Worm (Caenorhabditis elegans) whole organism, young adult: ENCODE measurements around the gene pals-17.

Experiments
- B0019.2 ChIP-seq: fragments of 200-800 bp; sonication (Bioruptor generic); conservative IDR thresholded peaks from 2 replicates; pipeline ENCODE4 v1.3.6; 2022; ENCODE audit warnings: missing genetic modification reagents, missing genetic modification characterization, missing compliant biosample characterization
- B0035.1 ChIP-seq: sonication (generic microtip); optimal IDR thresholded peaks from 2 replicates; lab custom pipeline; 2016; ENCODE audit warnings: missing genetic modification characterization, mild to moderate bottlenecking, missing compliant biosample characterization, missing genotype, missing genetic modification reagents
- B0336.3 ChIP-seq: fragments of 200-800 bp; sonication (Bioruptor generic); IDR thresholded peaks from 2 replicates; pipeline ENCODE4 v1.3.6; 2022; ENCODE audit warnings: missing genetic modification characterization, missing compliant biosample characterization
- F22D6.2 ChIP-seq: sonication (generic microtip); optimal IDR thresholded peaks from 2 replicates; lab custom pipeline; 2016; ENCODE audit warnings: mild to moderate bottlenecking, missing genetic modification characterization, missing compliant biosample characterization
- F33H1.4 ChIP-seq: fragments of 200-800 bp; sonication (Bioruptor generic); IDR thresholded peaks from 2 replicates; pipeline ENCODE4 v1.3.6; 2022; ENCODE audit warnings: missing genetic modification reagents, missing genetic modification characterization, missing compliant biosample characterization
- F39B2.1 ChIP-seq: fragments of 200-800 bp; sonication (Bioruptor generic); IDR thresholded peaks from 2 replicates; pipeline ENCODE4 v1.3.6; 2022; ENCODE audit warnings: missing genetic modification reagents, missing genetic modification characterization, missing compliant biosample characterization
- F49E8.2 ChIP-seq: sonication (generic microtip); optimal IDR thresholded peaks from 3 replicates; lab custom pipeline; 2017; ENCODE audit warnings: missing genetic modification characterization, mild to moderate bottlenecking, missing compliant biosample characterization, antibody characterized with exemption, moderate library complexity; ENCODE audit not compliant: insufficient read depth
- K11D2.4 ChIP-seq: fragments of 200-800 bp; sonication (Bioruptor generic); IDR thresholded peaks from 2 replicates; pipeline ENCODE4 v1.3.6; 2022; ENCODE audit warnings: missing genetic modification reagents, missing genetic modification characterization, missing compliant biosample characterization
- K12H6.12 ChIP-seq: fragments of 200-800 bp; sonication (Bioruptor generic); optimal IDR thresholded peaks from 2 replicates; lab custom pipeline; 2018; ENCODE audit warnings: mild to moderate bottlenecking, missing genetic modification characterization, missing compliant biosample characterization
- T26A5.8 ChIP-seq: sonication (generic microtip); optimal IDR thresholded peaks from 2 replicates; lab custom pipeline; 2016; ENCODE audit warnings: missing genetic modification characterization, missing compliant biosample characterization
- Y53G8AR.9 ChIP-seq: fragments of 200-800 bp; sonication (Bioruptor generic); conservative IDR thresholded peaks from 2 replicates; pipeline ENCODE4 v1.3.6; 2022; ENCODE audit warnings: missing genetic modification reagents, missing genetic modification characterization, missing compliant biosample characterization
- Y95B8A.8 ChIP-seq: fragments of 200-800 bp; sonication (Bioruptor generic); IDR thresholded peaks from 2 replicates; pipeline ENCODE4 v1.3.6; 2022; ENCODE audit warnings: missing genetic modification reagents, missing genetic modification characterization, missing compliant biosample characterization
- akir-1 ChIP-seq: fragments of 200-800 bp; sonication (Bioruptor generic); optimal IDR thresholded peaks from 2 replicates; lab custom pipeline; 2018; ENCODE audit warnings: mild to moderate bottlenecking, missing genetic modification characterization, moderate library complexity, missing compliant biosample characterization
- ama-1 ChIP-seq, 3 experiments: fragments of 150-350 bp in 1 of 3; sonication (generic microtip) in 2 of 3; optimal IDR thresholded peaks; 2 replicates each; lab custom pipeline; 2014 to 2018; ENCODE audit warnings: missing biosample characterization in 2 of 3, missing genetic modification characterization in 2 of 3, missing genetic modification reagents in 2 of 3
- attf-3 ChIP-seq: fragments of 200-800 bp; sonication (Bioruptor generic); conservative IDR thresholded peaks from 2 replicates; pipeline ENCODE4 v1.3.6; 2022; ENCODE audit warnings: missing genetic modification reagents, missing genetic modification characterization, missing compliant biosample characterization
- bed-1 ChIP-seq: fragments of 200-800 bp; sonication (Bioruptor generic); IDR thresholded peaks from 2 replicates; pipeline ENCODE4 v1.3.6; 2022; ENCODE audit warnings: missing genetic modification reagents, missing genetic modification characterization, missing compliant biosample characterization
- bed-2 ChIP-seq: fragments of 200-800 bp; sonication (Bioruptor generic); IDR thresholded peaks from 2 replicates; pipeline ENCODE4 v1.3.6; 2022; ENCODE audit warnings: missing genetic modification reagents, missing genetic modification characterization, missing compliant biosample characterization
- cebp-1 ChIP-seq, 2 experiments: fragments of 200-800 bp in 1 of 2; sonication (Bioruptor generic) in 1 of 2; sonication (generic microtip) in 1 of 2; IDR thresholded peaks in 1 of 2; optimal IDR thresholded peaks in 1 of 2; 2 replicates each; pipeline versions ENCODE4 v1.3.6 to Lab custom; 2017 to 2022; ENCODE audit warnings: missing compliant biosample characterization in 2 of 2, missing genetic modification characterization in 2 of 2, mild to moderate bottlenecking in 1 of 2, missing genetic modification reagents in 1 of 2, moderate library complexity in 1 of 2
- ceh-40 ChIP-seq: fragments of 200-800 bp; sonication (Bioruptor generic); IDR thresholded peaks from 2 replicates; pipeline ENCODE4 v1.3.6; 2022; ENCODE audit warnings: missing genetic modification characterization, missing compliant biosample characterization
- ceh-91 ChIP-seq: fragments of 200-800 bp; sonication (Bioruptor generic); IDR thresholded peaks from 2 replicates; pipeline ENCODE4 v1.3.6; 2022; ENCODE audit warnings: missing genetic modification reagents, missing genetic modification characterization, missing compliant biosample characterization
- chd-7 ChIP-seq: sonication (generic microtip); optimal IDR thresholded peaks from 2 replicates; lab custom pipeline; 2016; ENCODE audit warnings: mild to moderate bottlenecking, missing genetic modification characterization, moderate library complexity, missing compliant biosample characterization
- dpff-1 ChIP-seq: sonication (generic microtip); optimal IDR thresholded peaks from 2 replicates; lab custom pipeline; 2017; ENCODE audit warnings: mild to moderate bottlenecking, missing genetic modification characterization, missing compliant biosample characterization
- dpl-1 ChIP-seq: fragments of 150-350 bp; optimal IDR thresholded peaks from 2 replicates; lab custom pipeline; 2014; ENCODE audit warnings: missing biosample characterization, missing genetic modification reagents, missing genetic modification characterization
- egl-18 ChIP-seq: fragments of 200-800 bp; sonication (Bioruptor generic); IDR thresholded peaks from 2 replicates; pipeline ENCODE4 v1.3.6; 2022; ENCODE audit warnings: missing genetic modification reagents, missing genetic modification characterization, missing compliant biosample characterization
- gei-17 ChIP-seq: fragments of 200-800 bp; sonication (Bioruptor generic); optimal IDR thresholded peaks from 2 replicates; lab custom pipeline; 2018; ENCODE audit warnings: mild to moderate bottlenecking, missing genetic modification characterization, missing compliant biosample characterization
- hmg-20 ChIP-seq: fragments of 200-800 bp; sonication (Bioruptor generic); IDR thresholded peaks from 2 replicates; pipeline ENCODE4 v1.3.6; 2022; ENCODE audit warnings: missing genetic modification reagents, missing genetic modification characterization, missing compliant biosample characterization
- hrde-1 ChIP-seq: sonication (generic microtip); optimal IDR thresholded peaks from 2 replicates; lab custom pipeline; 2016; ENCODE audit warnings: missing genetic modification characterization, mild to moderate bottlenecking, missing compliant biosample characterization, moderate library complexity, missing genotype, missing genetic modification reagents, borderline replicate concordance
- let-526 ChIP-seq: fragments of 200-800 bp; sonication (Bioruptor generic); IDR thresholded peaks from 2 replicates; pipeline ENCODE4 v1.3.6; 2022; ENCODE audit warnings: missing genetic modification reagents, missing genetic modification characterization, missing compliant biosample characterization
- lir-1 ChIP-seq: fragments of 200-800 bp; sonication (Bioruptor generic); conservative IDR thresholded peaks from 2 replicates; pipeline ENCODE4 v1.3.6; 2022; ENCODE audit warnings: missing genetic modification reagents, missing genetic modification characterization, missing compliant biosample characterization
- madf-6 ChIP-seq: fragments of 200-800 bp; sonication (Bioruptor generic); IDR thresholded peaks from 2 replicates; pipeline ENCODE4 v1.3.6; 2022; ENCODE audit warnings: missing genetic modification reagents, missing genetic modification characterization, missing compliant biosample characterization
- mcd-1 ChIP-seq: fragments of 200-800 bp; sonication (Bioruptor generic); IDR thresholded peaks from 2 replicates; pipeline ENCODE4 v1.3.6; 2022; ENCODE audit warnings: missing genetic modification reagents, missing genetic modification characterization, missing compliant biosample characterization
- mes-4 ChIP-seq: sonication (generic microtip); optimal IDR thresholded peaks from 2 replicates; lab custom pipeline; 2016; ENCODE audit warnings: missing genotype, missing genetic modification characterization, missing compliant biosample characterization
- nfya-1 ChIP-seq: sonication (generic microtip); optimal IDR thresholded peaks from 2 replicates; lab custom pipeline; 2017; ENCODE audit warnings: antibody characterized with exemption, missing compliant biosample characterization, missing genetic modification characterization, borderline replicate concordance; ENCODE audit not compliant: insufficient read depth
- nfyb-1 ChIP-seq: fragments of 200-800 bp; sonication (Bioruptor generic); IDR thresholded peaks from 2 replicates; pipeline ENCODE4 v1.3.6; 2022; ENCODE audit warnings: missing genetic modification reagents, missing genetic modification characterization, missing compliant biosample characterization
- nhr-27 ChIP-seq: fragments of 200-800 bp; sonication (Bioruptor generic); optimal IDR thresholded peaks from 2 replicates; lab custom pipeline; 2018; ENCODE audit warnings: mild to moderate bottlenecking, missing genetic modification characterization, moderate library complexity, missing compliant biosample characterization
- pbrm-1 ChIP-seq: fragments of 200-800 bp; sonication (Bioruptor generic); IDR thresholded peaks from 2 replicates; pipeline ENCODE4 v1.3.6; 2022; ENCODE audit warnings: missing genetic modification reagents, missing genetic modification characterization, missing compliant biosample characterization
- repo-1 ChIP-seq: sonication (generic microtip); optimal IDR thresholded peaks from 2 replicates; lab custom pipeline; 2017; ENCODE audit warnings: mild to moderate bottlenecking, missing genetic modification characterization, missing compliant biosample characterization
- rpc-1 ChIP-seq, 2 experiments: fragments of 150-350 bp in 1 of 2; sonication (generic microtip) in 1 of 2; optimal IDR thresholded peaks; 2 replicates each; lab custom pipeline; 2014 to 2018; ENCODE audit warnings: missing biosample characterization in 1 of 2, missing genetic modification characterization in 1 of 2, missing genetic modification reagents in 1 of 2, missing genotype in 1 of 2
- sdz-38 ChIP-seq: sonication (generic microtip); optimal IDR thresholded peaks from 2 replicates; lab custom pipeline; 2016; ENCODE audit warnings: missing genotype, missing genetic modification characterization, missing compliant biosample characterization
- sea-2 ChIP-seq: fragments of 200-800 bp; sonication (Bioruptor generic); IDR thresholded peaks from 2 replicates; pipeline ENCODE4 v1.3.6; 2022; ENCODE audit warnings: missing genetic modification characterization, missing compliant biosample characterization
- snpc-1.3 ChIP-seq: sonication (generic microtip); optimal IDR thresholded peaks from 2 replicates; lab custom pipeline; 2017; ENCODE audit warnings: missing genetic modification characterization, mild to moderate bottlenecking, missing compliant biosample characterization, antibody characterized with exemption, moderate library complexity, missing genotype, missing genetic modification reagents; ENCODE audit not compliant: insufficient read depth
- snpc-3.4 ChIP-seq: sonication (generic microtip); optimal IDR thresholded peaks from 2 replicates; lab custom pipeline; 2017; ENCODE audit warnings: missing genetic modification characterization, mild to moderate bottlenecking, missing compliant biosample characterization, antibody characterized with exemption, moderate library complexity, missing genotype, missing genetic modification reagents
- somi-1 ChIP-seq: fragments of 200-800 bp; sonication (Bioruptor generic); optimal IDR thresholded peaks from 2 replicates; lab custom pipeline; 2018; ENCODE audit warnings: mild to moderate bottlenecking, missing genetic modification characterization, missing compliant biosample characterization
- tbx-9 ChIP-seq: sonication (generic microtip); optimal IDR thresholded peaks from 2 replicates; lab custom pipeline; 2016; ENCODE audit warnings: borderline replicate concordance, missing genetic modification characterization, inconsistent platforms, missing compliant biosample characterization
- zfh-2 ChIP-seq: fragments of 200-800 bp; sonication (Bioruptor generic); conservative IDR thresholded peaks from 2 replicates; pipeline ENCODE4 v1.3.6; 2022; ENCODE audit warnings: missing genetic modification reagents, missing genetic modification characterization, missing compliant biosample characterization
- ztf-26 ChIP-seq: sonication (generic microtip); optimal IDR thresholded peaks from 2 replicates; lab custom pipeline; 2017; ENCODE audit warnings: missing genetic modification characterization, missing compliant biosample characterization

Gene pals-17

ce11 chrIII:1347003-1347402, 44.6 kb downstream of the pals-17 start:
- TF ChIP-seq nfyb-1 (no peak), B0035.1 (no peak), B0336.3 (GFP tag; lab: Robert Waterston, UW) (no peak), F22D6.2 (tag; lab: Kevin White, UChicago) (no peak), attf-3 (GFP tag; lab: Robert Waterston, UW) (no peak), K11D2.4 (GFP tag; lab: Robert Waterston, UW) (no peak), cebp-1 (GFP tag; IDR thresholded peaks at IDR 0.05; lab: Robert Waterston, UW) (no peak), cebp-1 (tag; optimal IDR thresholded peaks at IDR 0.05; lab: Kevin White, UChicago) (no peak), Y95B8A.8 (no peak), sea-2 (GFP tag; lab: Robert Waterston, UW) (no peak), F33H1.4 (GFP tag; lab: Robert Waterston, UW) (no peak), bed-2 (GFP tag; lab: Robert Waterston, UW) (no peak), rpc-1 (optimal IDR thresholded peaks at IDR 0.05; lab: Kevin White, UChicago) (no peak), rpc-1 (tag; optimal IDR thresholded peaks at IDR 0.05; lab: Kevin White, UChicago) (no peak), chd-7 (no peak), nfya-1 (tag; lab: Kevin White, UChicago) (no peak), let-526 (no peak), egl-18 (GFP tag; lab: Robert Waterston, UW) (no peak), F39B2.1 (GFP tag; lab: Robert Waterston, UW) (no peak)
- TF ChIP-seq, all 124 proteins: peak for 0

ce11 chrIII:1345694-1346093, 46.0 kb downstream of the pals-17 start, which contains the start of gene Y82E9BL.6:
Gene Y82E9BL.6, minus strand, starts transcription at chrIII:1345794.
- no peak for TF ChIP-seq tbx-9
- TF ChIP-seq lir-1 = no peak
- no peak for TF ChIP-seq gei-17
- TF ChIP-seq F49E8.2 = no peak
- TF ChIP-seq dpl-1 (GFP tag; lab: Kevin White, UChicago) = no peak
- no peak for TF ChIP-seq nhr-27
- TF ChIP-seq B0336.3 (GFP tag; lab: Robert Waterston, UW) = no peak
- TF ChIP-seq bed-1 = no peak
- TF ChIP-seq ztf-26 (tag; lab: Kevin White, UChicago) = no peak
- no peak for TF ChIP-seq dpff-1
- TF ChIP-seq sdz-38 (tag; lab: Kevin White, UChicago) = no peak
- TF ChIP-seq zfh-2 (GFP tag; lab: Robert Waterston, UW) = no peak
- TF ChIP-seq hmg-20 (GFP tag; lab: Robert Waterston, UW) = no peak
- no peak for TF ChIP-seq T26A5.8 (tag; lab: Kevin White, UChicago)
- TF ChIP-seq nfya-1 (tag; lab: Kevin White, UChicago) = no peak
- TF ChIP-seq ama-1 (optimal IDR thresholded peaks at IDR 0.05; lab: Kevin White, UChicago) = no peak
- TF ChIP-seq ama-1 (GFP tag; optimal IDR thresholded peaks at IDR 0.05; lab: Kevin White, UChicago) = no peak
- no peak for TF ChIP-seq repo-1

ce11 chrIII:1342919-1343419, 48.7 kb downstream of the pals-17 start, which contains the start of gene fbxa-27:
Gene fbxa-27, plus strand, starts transcription at chrIII:1342969.
- TF ChIP-seq snpc-1.3 (tag; lab: Kevin White, UChicago) (no peak), somi-1 (GFP tag; lab: Kevin White, UChicago) (no peak), hrde-1 (no peak), mes-4 (tag; lab: Kevin White, UChicago) (no peak), madf-6 (GFP tag; lab: Robert Waterston, UW) (no peak), sea-2 (GFP tag; lab: Robert Waterston, UW) (no peak), akir-1 (no peak), B0019.2 (GFP tag; lab: Robert Waterston, UW) (no peak), Y53G8AR.9 (no peak), pbrm-1 (GFP tag; lab: Robert Waterston, UW) (no peak), ceh-40 (GFP tag; lab: Robert Waterston, UW) (no peak), snpc-3.4 (tag; lab: Kevin White, UChicago) (no peak), ceh-91 (GFP tag; lab: Robert Waterston, UW) (no peak), K12H6.12 (tag; lab: Kevin White, UChicago) (no peak), Y95B8A.8 (no peak), mcd-1 (GFP tag; lab: Robert Waterston, UW) (no peak)
- TF ChIP-seq, all 124 proteins: peak for 0
